Worm (Caenorhabditis elegans): Measurements from ENCODE around the gene T23F11.6.
A peak's percentile ranks its signal among the peaks of the same experiment; 100 is the strongest.

T23F11.6 gene

DNA sequence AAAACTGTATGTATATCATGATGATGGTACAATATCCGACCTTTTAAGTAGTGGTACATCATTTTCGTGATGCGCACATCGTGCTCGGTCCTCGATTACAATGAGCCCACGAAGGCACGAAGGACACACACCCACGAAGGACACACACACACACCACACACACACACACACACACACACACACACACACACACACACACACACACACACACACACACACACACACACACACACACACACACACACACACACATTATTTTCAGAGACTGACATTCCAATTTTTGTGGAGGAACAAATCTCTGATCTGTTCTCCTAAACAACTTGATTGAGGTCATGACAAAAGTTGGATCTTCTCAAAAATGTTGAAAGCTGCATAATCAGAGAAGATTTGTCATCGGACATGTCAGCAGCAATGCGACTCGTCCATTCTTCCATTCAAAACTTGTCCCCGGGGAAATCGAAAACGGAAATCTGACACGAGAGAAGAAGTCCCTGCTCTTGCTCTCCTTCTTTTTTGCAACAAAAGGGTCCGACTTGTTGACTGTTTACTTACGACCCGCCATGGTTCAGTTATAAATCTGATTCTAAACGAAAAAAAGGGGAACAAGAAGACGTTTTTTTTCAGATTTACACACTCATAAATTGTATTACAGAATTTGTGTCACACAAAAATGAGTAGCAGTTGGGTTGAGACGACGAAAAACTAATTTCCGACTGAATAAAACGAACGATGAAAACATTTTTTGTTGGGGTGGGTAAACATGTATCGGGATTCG lies 21.4 kb downstream of the T23F11.6 start:
- TF ChIP-seq mab-9 (GFP tag; IDR thresholded peaks at IDR 0.05) = peak; percentile 49; the same call in 1 of the 2 replicates
- TF ChIP-seq lin-14 (GFP tag; optimal IDR thresholded peaks at IDR 0.05) = peak; percentile 62
- TF ChIP-seq fkh-10 (GFP tag; optimal IDR thresholded peaks at IDR 0.05) = peak; percentile 78
- no peak for TF ChIP-seq zip-4 (GFP tag; optimal IDR thresholded peaks at IDR 0.05)

ce11 chrIII:4622375-4623130 lies 25.2 kb downstream of the T23F11.6 start, which contains the start of gene lron-5:
Gene lron-5 (plus strand): TSS chrIII:4623029.
- TF ChIP-seq lin-15B (tag; optimal IDR thresholded peaks at IDR 0.05) = no peak
- TF ChIP-seq lin-14 (GFP tag; optimal IDR thresholded peaks at IDR 0.05) = peak; percentile 48
- TF ChIP-seq elt-3 (tag; optimal IDR thresholded peaks at IDR 0.05) = no peak
- TF ChIP-seq fkh-4 (tag; optimal IDR thresholded peaks at IDR 0.05; ENCODE audit: borderline replicate concordance) = no peak
- TF ChIP-seq sox-4 (tag; optimal IDR thresholded peaks at IDR 0.05) = no peak
- TF ChIP-seq nhr-77 (tag; optimal IDR thresholded peaks at IDR 0.05) = no peak
- TF ChIP-seq fkh-10 (GFP tag; optimal IDR thresholded peaks at IDR 0.05) = peak; percentile 46
- TF ChIP-seq ces-1 (GFP tag; optimal IDR thresholded peaks at IDR 0.05) = no peak
- no peak for TF ChIP-seq grh-1 (GFP tag; IDR thresholded peaks at IDR 0.05)
- no peak for TF ChIP-seq snpc-4 (tag; optimal IDR thresholded peaks at IDR 0.05)
- no peak for TF ChIP-seq dsc-1 (tag; optimal IDR thresholded peaks at IDR 0.05)
- TF ChIP-seq ceh-8 (GFP tag; optimal IDR thresholded peaks at IDR 0.05) = no peak
- TF ChIP-seq snu-23 (GFP tag; optimal IDR thresholded peaks at IDR 0.05) = no peak
- TF ChIP-seq mdl-1 (tag; optimal IDR thresholded peaks at IDR 0.05) = no peak

- peak; percentile 91 for TF ChIP-seq blmp-1 (tag; optimal IDR thresholded peaks at IDR 0.05)
- TF ChIP-seq lin-14 (GFP tag; optimal IDR thresholded peaks at IDR 0.05) = peak; percentile 11
- TF ChIP-seq dpl-1 (GFP tag; optimal IDR thresholded peaks at IDR 0.05) = no peak
These were observed 31.6 kb downstream of the T23F11.6 start, which contains the start of gene lips-3 for ce11 chrIII:4616071-4616571. Gene lips-3 (plus strand): TSS chrIII:4616528.

- TF ChIP-seq nhr-85 (tag) (peak; percentile 58), efl-1 (optimal IDR thresholded peaks at IDR 0.05) (peak in 1 of 2 experiments; percentile 39), efl-1 (GFP tag; optimal IDR thresholded peaks at IDR 0.05 in 1 of 2) (peak; percentile 2 to 72), elt-3 (tag; optimal IDR thresholded peaks at IDR 0.05) (peak in 1 of 6 experiments; percentile 20), vab-15 (tag; optimal IDR thresholded peaks at IDR 0.05) (no peak), lsy-2 (tag; optimal IDR thresholded peaks at IDR 0.05) (peak in 1 of 2 experiments; percentile 25), blmp-1 (tag; optimal IDR thresholded peaks at IDR 0.05) (peak; percentile 37), Y116A8C.19 (tag; optimal IDR thresholded peaks at IDR 0.05; ENCODE audit: borderline replicate concordance) (no peak), pax-3 (tag; optimal IDR thresholded peaks at IDR 0.05) (no peak), mab-9 (GFP tag; IDR thresholded peaks at IDR 0.05) (no peak), snu-23 (GFP tag; optimal IDR thresholded peaks at IDR 0.05) (peak; percentile 40), rnt-1 (tag; optimal IDR thresholded peaks at IDR 0.05) (no peak), mep-1 (tag; optimal IDR thresholded peaks at IDR 0.05) (peak; percentile 62), F16B12.6 (tag; optimal IDR thresholded peaks at IDR 0.05) (peak; percentile 67), nhr-76 (tag; optimal IDR thresholded peaks at IDR 0.05) (no peak), aha-1 (tag; optimal IDR thresholded peaks at IDR 0.05) (no peak), fkh-8 (tag; optimal IDR thresholded peaks at IDR 0.05) (peak; percentile 5), zag-1 (tag; optimal IDR thresholded peaks at IDR 0.05) (no peak), swsn-7 (tag; optimal IDR thresholded peaks at IDR 0.05) (peak; percentile 15), alr-1 (tag; optimal IDR thresholded peaks at IDR 0.05; ENCODE audit: borderline replicate concordance) (no peak), lin-14 (GFP tag; optimal IDR thresholded peaks at IDR 0.05) (peak; percentile 87), nhr-71 (tag; optimal IDR thresholded peaks at IDR 0.05) (peak; percentile 4)
These were observed 35.3 kb downstream of the T23F11.6 start, which contains the start of gene sel-2 for ce11 chrIII:4612334-4612953. Gene sel-2 (minus strand): TSS chrIII:4612384.
